Fruit fly (Drosophila melanogaster) whole organism, embryonic: ENCODE data around the gene CG1965.

ENCODE experiments used
- Abd-B ChIP-seq: fragments of 200-800 bp; sonication (Bioruptor generic); optimal IDR thresholded peaks from 2 replicates; lab custom pipeline; 2018; ENCODE audit warnings: missing biosample characterization, mild to moderate bottlenecking, missing genetic modification characterization, moderate library complexity
- Asciz ChIP-seq: fragments of 200-800 bp; sonication (Bioruptor generic); optimal IDR thresholded peaks from 2 replicates; lab custom pipeline; 2017; ENCODE audit warnings: missing biosample characterization, mild to moderate bottlenecking, missing genetic modification characterization, missing genetic modification reagents
- Atf-2 ChIP-seq: fragments of 200-800 bp; sonication (Bioruptor generic); optimal IDR thresholded peaks from 2 replicates; lab custom pipeline; 2016; ENCODE audit warnings: missing biosample characterization, missing genetic modification characterization
- B-H2 ChIP-seq: fragments of 200-800 bp; sonication (Bioruptor generic); optimal IDR thresholded peaks from 2 replicates; lab custom pipeline; 2018; ENCODE audit warnings: missing biosample characterization, mild to moderate bottlenecking, missing genetic modification characterization
- C15 ChIP-seq: fragments of 200-800 bp; sonication (Bioruptor generic); IDR thresholded peaks from 3 replicates; pipeline ENCODE4 v1.3.6; 2022; ENCODE audit warnings: missing biosample characterization, missing genetic modification characterization
- CG10543 ChIP-seq: fragments of 200-800 bp; sonication (Bioruptor generic); optimal IDR thresholded peaks from 3 replicates; lab custom pipeline; 2017; ENCODE audit warnings: missing biosample characterization, mild to moderate bottlenecking, missing genetic modification characterization, moderate library complexity
- CG12659 ChIP-seq: fragments of 200-800 bp; sonication (Bioruptor generic); optimal IDR thresholded peaks from 3 replicates; lab custom pipeline; 2017; ENCODE audit warnings: mild to moderate bottlenecking, missing biosample characterization, missing genetic modification reagents, missing genetic modification characterization
- CG13424 ChIP-seq: fragments of 200-800 bp; sonication (Bioruptor generic); optimal IDR thresholded peaks from 2 replicates; lab custom pipeline; 2019; ENCODE audit warnings: missing biosample characterization, mild to moderate bottlenecking, missing genetic modification characterization, moderate library complexity
- CG14441 ChIP-seq: fragments of 200-800 bp; sonication (Bioruptor generic); IDR thresholded peaks from 2 replicates; pipeline ENCODE4 v1.3.6; 2022; ENCODE audit warnings: missing biosample characterization, missing genetic modification characterization
- CG14710 ChIP-seq: fragments of 200-800 bp; sonication (Bioruptor generic); optimal IDR thresholded peaks from 3 replicates; lab custom pipeline; 2019; ENCODE audit warnings: missing biosample characterization, mild to moderate bottlenecking, missing genetic modification characterization, moderate library complexity
- CG1602 ChIP-seq: fragments of 200-800 bp; sonication (Bioruptor generic); optimal IDR thresholded peaks from 3 replicates; lab custom pipeline; 2016; ENCODE audit warnings: missing biosample characterization, missing genetic modification characterization
- CG30020 ChIP-seq: fragments of 200-800 bp; optimal IDR thresholded peaks from 2 replicates; lab custom pipeline; 2019; ENCODE audit warnings: missing biosample characterization, mild to moderate bottlenecking, missing genetic modification characterization, moderate library complexity
- CG31224 ChIP-seq: fragments of 200-800 bp; sonication (Bioruptor generic); IDR thresholded peaks from 2 replicates; pipeline ENCODE4 v1.3.6; 2022; ENCODE audit warnings: missing biosample characterization, missing genetic modification characterization
- CG32772 ChIP-seq: fragments of 200-800 bp; sonication (Bioruptor generic); IDR thresholded peaks from 2 replicates; pipeline ENCODE4 v1.3.6; 2022; ENCODE audit warnings: missing biosample characterization, missing genetic modification characterization
- CG33213 ChIP-seq: fragments of 200-800 bp; sonication (Bioruptor generic); optimal IDR thresholded peaks from 3 replicates; lab custom pipeline; 2016; ENCODE audit warnings: missing biosample characterization, missing genetic modification characterization
- CG3838 ChIP-seq: fragments of 200-800 bp; sonication (Bioruptor generic); optimal IDR thresholded peaks from 3 replicates; lab custom pipeline; 2016; ENCODE audit warnings: missing biosample characterization, missing genetic modification characterization
- CG4707 ChIP-seq: fragments of 200-800 bp; sonication (Bioruptor generic); optimal IDR thresholded peaks from 2 replicates; lab custom pipeline; 2018; ENCODE audit warnings: missing biosample characterization, mild to moderate bottlenecking, missing genetic modification characterization, moderate library complexity
- CG6854 ChIP-seq: fragments of 200-800 bp; sonication (Bioruptor generic); optimal IDR thresholded peaks from 3 replicates; lab custom pipeline; 2017; ENCODE audit warnings: missing biosample characterization, mild to moderate bottlenecking, missing genetic modification characterization
- CG7357 ChIP-seq: fragments of 200-800 bp; sonication (Bioruptor generic); IDR thresholded peaks from 3 replicates; pipeline ENCODE4 v1.3.6; 2022; ENCODE audit warnings: missing biosample characterization, missing genetic modification characterization
- CG9797 ChIP-seq: fragments of 200-800 bp; sonication (Bioruptor generic); optimal IDR thresholded peaks from 3 replicates; lab custom pipeline; 2018; ENCODE audit warnings: missing biosample characterization, mild to moderate bottlenecking, missing genetic modification characterization
- Doc3 ChIP-seq: fragments of 200-800 bp; sonication (Bioruptor generic); IDR thresholded peaks from 3 replicates; pipeline ENCODE4 v1.3.6; 2022; ENCODE audit warnings: missing biosample characterization, missing genetic modification characterization; ENCODE audit not compliant: partially characterized antibody
- Ets65A ChIP-seq: fragments of 200-800 bp; sonication (Bioruptor generic); peaks from one replicate; lab custom pipeline; 2016; ENCODE audit warnings: missing biosample characterization, missing genetic modification characterization
- Ets97D ChIP-seq: fragments of 200-800 bp; sonication (Bioruptor generic); optimal IDR thresholded peaks from 3 replicates; lab custom pipeline; 2016; ENCODE audit warnings: missing biosample characterization, missing genetic modification characterization
- Hand ChIP-seq: fragments of 200-800 bp; sonication (Bioruptor generic); optimal IDR thresholded peaks from 2 replicates; lab custom pipeline; 2017; ENCODE audit warnings: mild to moderate bottlenecking, missing biosample characterization, missing genetic modification reagents, missing genetic modification characterization
- Lpt ChIP-seq: fragments of >200 bp; optimal IDR thresholded peaks from 2 replicates; lab custom pipeline; 2018; ENCODE audit warnings: missing biosample characterization, missing genetic modification characterization
- Med ChIP-seq: fragments of 200-800 bp; sonication (Bioruptor generic); peaks from one replicate; lab custom pipeline; 2016; ENCODE audit warnings: missing biosample characterization, missing genetic modification characterization, mild to moderate bottlenecking, inconsistent platforms, moderate library complexity
- Optix ChIP-seq: fragments of 200-800 bp; sonication (Bioruptor generic); IDR thresholded peaks from 3 replicates; pipeline ENCODE4 v1.3.6; 2022; ENCODE audit warnings: missing biosample characterization, missing genetic modification characterization
- PHDP ChIP-seq: fragments of 200-800 bp; sonication (Bioruptor generic); optimal IDR thresholded peaks from 3 replicates; lab custom pipeline; 2018; ENCODE audit warnings: missing biosample characterization, mild to moderate bottlenecking, missing genetic modification characterization, moderate library complexity
- Sin3A ChIP-seq: fragments of >200 bp; optimal IDR thresholded peaks from 2 replicates; lab custom pipeline; 2018
- Trl ChIP-seq, 3 experiments: fragments of >200 bp in 2 of 3; fragments of 200-800 bp in 1 of 3; sonication (Bioruptor generic) in 1 of 3; optimal IDR thresholded peaks; 2 replicates in 1 of 3; 3 replicates in 2 of 3; lab custom pipeline; 2016 to 2017; ENCODE audit warnings: missing biosample characterization in 1 of 3, missing genetic modification characterization in 1 of 3
- Usf ChIP-seq: fragments of 200-800 bp; sonication (Bioruptor generic); optimal IDR thresholded peaks from 2 replicates; lab custom pipeline; 2017; ENCODE audit warnings: missing genotype, missing biosample characterization, missing genetic modification characterization
- chinmo ChIP-seq: fragments of 200-800 bp; sonication (Bioruptor generic); IDR thresholded peaks from 4 replicates; pipeline ENCODE4 v1.3.6; 2022; ENCODE audit warnings: missing biosample characterization, missing genetic modification characterization; ENCODE audit not compliant: partially characterized antibody
- dysf ChIP-seq: fragments of 200-800 bp; sonication (Bioruptor generic); IDR thresholded peaks from 3 replicates; pipeline ENCODE4 v1.3.6; 2022; ENCODE audit warnings: missing biosample characterization, missing genetic modification characterization
- h ChIP-seq: fragments of >200 bp; optimal IDR thresholded peaks from 2 replicates; lab custom pipeline; 2017
- ind ChIP-seq: fragments of 200-800 bp; sonication (Bioruptor generic); optimal IDR thresholded peaks from 3 replicates; lab custom pipeline; 2016; ENCODE audit warnings: missing biosample characterization, missing genetic modification characterization
- inv ChIP-seq: fragments of 200-800 bp; sonication (Bioruptor generic); IDR thresholded peaks from 2 replicates; pipeline ENCODE4 v1.3.6; 2022; ENCODE audit warnings: missing biosample characterization, missing genetic modification characterization; ENCODE audit not compliant: partially characterized antibody
- kay ChIP-seq: fragments of 200-800 bp; sonication (Bioruptor generic); optimal IDR thresholded peaks from 2 replicates; lab custom pipeline; 2016; ENCODE audit warnings: missing biosample characterization, missing genetic modification characterization
- ken ChIP-seq: fragments of 200-800 bp; sonication (Bioruptor generic); IDR thresholded peaks from 3 replicates; pipeline ENCODE4 v1.3.6; 2022; ENCODE audit warnings: missing biosample characterization, missing genetic modification characterization
- klu ChIP-seq: fragments of 200-800 bp; sonication (Bioruptor generic); IDR thresholded peaks from 2 replicates; pipeline ENCODE4 v1.3.6; 2022; ENCODE audit warnings: missing biosample characterization, missing genetic modification characterization
- lmd ChIP-seq: fragments of 200-800 bp; sonication (Bioruptor generic); IDR thresholded peaks from 2 replicates; pipeline ENCODE4 v1.3.6; 2022; ENCODE audit warnings: missing biosample characterization, missing genetic modification characterization
- mirr ChIP-seq: fragments of 200-800 bp; sonication (Bioruptor generic); optimal IDR thresholded peaks from 3 replicates; lab custom pipeline; 2018; ENCODE audit warnings: missing biosample characterization, mild to moderate bottlenecking, missing genetic modification characterization
- mld ChIP-seq: fragments of 200-800 bp; sonication (Bioruptor generic); IDR thresholded peaks from 3 replicates; pipeline ENCODE4 v1.3.6; 2022; ENCODE audit warnings: missing biosample characterization, missing genetic modification characterization; ENCODE audit not compliant: partially characterized antibody
- nau ChIP-seq: fragments of 200-800 bp; sonication (Bioruptor generic); optimal IDR thresholded peaks from 3 replicates; lab custom pipeline; 2017; ENCODE audit warnings: missing biosample characterization, mild to moderate bottlenecking, missing genetic modification characterization, missing genetic modification reagents
- rib ChIP-seq: fragments of 200-800 bp; sonication (Bioruptor generic); IDR thresholded peaks from 2 replicates; pipeline ENCODE4 v1.3.6; 2022; ENCODE audit warnings: missing biosample characterization, missing genetic modification characterization
- stwl ChIP-seq: fragments of 200-800 bp; sonication (Bioruptor generic); optimal IDR thresholded peaks from 3 replicates; lab custom pipeline; 2018; ENCODE audit warnings: missing biosample characterization, mild to moderate bottlenecking, missing genetic modification characterization, moderate library complexity
- tna ChIP-seq: fragments of 200-800 bp; sonication (Bioruptor generic); IDR thresholded peaks from 2 replicates; pipeline ENCODE4 v1.3.6; 2022; ENCODE audit warnings: missing biosample characterization, missing genetic modification characterization; ENCODE audit not compliant: partially characterized antibody

CG1965 gene

dm6 chr3R:7076293-7076981, 9.2 kb downstream of the CG1965 start (continued):
- TF ChIP-seq CG4707 (GFP tag; lab: Kevin White, UChicago): peak; percentile 89
- peak; percentile 21 for TF ChIP-seq PHDP (tag; lab: Kevin White, UChicago)
- TF ChIP-seq Hand (GFP tag; lab: Kevin White, UChicago): peak; percentile 44
- TF ChIP-seq, all 482 proteins: peak for 10

- TF ChIP-seq h (lab: Kevin White, UChicago) (peak; percentile 26), Ets65A (peak; percentile 81), CG32772 (GFP tag; lab: Robert Waterston, UW) (0 out of 2 replicates have a peak, but pooled peaks have one; percentile 25), Trl (optimal IDR thresholded peaks at IDR 0.05; lab: Kevin White, UChicago) (no peak), Trl (GFP tag; optimal IDR thresholded peaks at IDR 0.05; lab: Kevin White, UChicago) (no peak), mld (GFP tag; lab: Robert Waterston, UW) (no peak), Med (peak; percentile 60), rib (GFP tag; lab: Robert Waterston, UW) (0 out of 2 replicates have a peak, but pooled peaks have one; percentile 56), tna (GFP tag; lab: Robert Waterston, UW) (0 out of 2 replicates have a peak, but pooled peaks have one; percentile 34), Optix (GFP tag; lab: Robert Waterston, UW) (no peak), Usf (GFP tag; lab: Kevin White, UChicago) (no peak), CG6854 (GFP tag; lab: Kevin White, UChicago) (no peak), CG13424 (tag; lab: Kevin White, UChicago) (no peak), stwl (tag; lab: Kevin White, UChicago) (no peak), inv (peak; percentile 20; the same call in 1 of the 2 replicates)
Measured at dm6 chr3R:7079718-7080117, 12.5 kb downstream of the CG1965 start.

dm6 chr3R:7080157-7080916, 13.1 kb downstream of the CG1965 start, which contains the start of gene Ref1:
Ref1 (minus strand) TSS chr3R:7080387.
- TF ChIP-seq CG14441 (GFP tag; lab: Robert Waterston, UW): no peak
- TF ChIP-seq CG31224 (GFP tag; lab: Robert Waterston, UW): no peak
- TF ChIP-seq klu (GFP tag; lab: Robert Waterston, UW): no peak
- TF ChIP-seq Asciz (GFP tag; lab: Kevin White, UChicago): no peak
- no peak for TF ChIP-seq ken
- no peak for TF ChIP-seq chinmo (GFP tag; lab: Robert Waterston, UW)
- TF ChIP-seq CG30020 (tag; lab: Kevin White, UChicago): peak; percentile 98
- TF ChIP-seq CG12659 (GFP tag; lab: Kevin White, UChicago): peak; percentile 72
- no peak for TF ChIP-seq CG7357 (GFP tag; lab: Robert Waterston, UW)
- no peak for TF ChIP-seq C15 (GFP tag; lab: Robert Waterston, UW)
- TF ChIP-seq Atf-2 (GFP tag; lab: Kevin White, UChicago): no peak
- no peak for TF ChIP-seq B-H2 (GFP tag; lab: Kevin White, UChicago)
- TF ChIP-seq nau: no peak
- no peak for TF ChIP-seq Lpt (GFP tag; lab: Kevin White, UChicago)
- no peak for TF ChIP-seq lmd (GFP tag; lab: Robert Waterston, UW)
- no peak for TF ChIP-seq ind (GFP tag; lab: Kevin White, UChicago)
- no peak for TF ChIP-seq CG1602
- no peak for TF ChIP-seq CG3838
- TF ChIP-seq CG10543: no peak
- TF ChIP-seq Sin3A (lab: Kevin White, UChicago): peak; percentile 14
- TF ChIP-seq dysf (GFP tag; lab: Robert Waterston, UW): no peak
- TF ChIP-seq CG33213 (GFP tag; lab: Kevin White, UChicago): no peak
- no peak for TF ChIP-seq Doc3 (GFP tag; lab: Robert Waterston, UW)
- TF ChIP-seq mirr (GFP tag; lab: Kevin White, UChicago): no peak
- TF ChIP-seq Ets97D (GFP tag; lab: Kevin White, UChicago): peak; percentile 50
- TF ChIP-seq CG9797 (GFP tag; lab: Kevin White, UChicago): no peak
- no peak for TF ChIP-seq kay (GFP tag; lab: Kevin White, UChicago)
- TF ChIP-seq CG14710 (tag; lab: Kevin White, UChicago): peak; percentile 29
- TF ChIP-seq Abd-B (GFP tag; lab: Kevin White, UChicago): no peak
